Fruit fly (Drosophila melanogaster) whole organism, pupa: ENCODE data around the gene MTF-1.

Source experiments
- CG12605 ChIP-seq: fragments of 200-800 bp; sonication (Bioruptor generic); IDR thresholded peaks from 2 replicates; pipeline ENCODE4 v1.3.6; 2022; ENCODE audit warnings: missing biosample characterization, missing genetic modification characterization
- gl ChIP-seq: fragments of 200-800 bp; sonication (Bioruptor generic); optimal IDR thresholded peaks from 2 replicates; lab custom pipeline; 2018; ENCODE audit warnings: missing biosample characterization, mild to moderate bottlenecking, missing genetic modification characterization

DNA sequence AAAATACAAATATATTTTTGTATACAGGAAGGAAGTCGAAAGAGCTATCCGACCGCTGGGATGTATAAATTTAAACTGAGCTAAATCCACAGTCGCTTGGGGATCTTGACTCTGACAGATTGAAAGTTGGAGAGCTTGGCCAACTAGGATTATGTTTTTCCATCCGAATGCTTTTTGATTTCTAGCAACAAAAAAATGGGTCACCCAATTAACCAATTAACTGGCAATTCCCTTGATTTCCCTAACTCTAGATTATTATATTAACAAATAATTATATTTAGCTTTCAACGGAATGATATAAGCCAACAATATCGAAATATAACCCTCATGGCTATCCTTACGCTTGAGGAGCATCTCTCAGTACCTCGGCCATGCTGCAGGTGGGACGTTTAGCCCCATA lies 12.8 kb upstream of the MTF-1 start, which contains the start of gene CG3982:
- TF ChIP-seq gl (tag; lab: Kevin White, UChicago) (no peak), CG12605 (GFP tag; lab: Robert Waterston, UW) (no peak)
